Worm (Caenorhabditis elegans) whole organism, L2 larva: ENCODE measurements around the gene F25G6.8.

Experiments used
- R02D3.7 ChIP-seq: fragments of 150-350 bp; optimal IDR thresholded peaks from 2 replicates; lab custom pipeline; 2014; ENCODE audit warnings: missing biosample characterization, missing genetic modification characterization
- aly-2 ChIP-seq: fragments of 150-350 bp; optimal IDR thresholded peaks from 2 replicates; lab custom pipeline; 2014; ENCODE audit warnings: missing biosample characterization, missing genetic modification characterization
- blmp-1 ChIP-seq: sonication (generic microtip); optimal IDR thresholded peaks from 2 replicates; lab custom pipeline; 2017; ENCODE audit warnings: missing genetic modification characterization, mild to moderate bottlenecking, missing compliant biosample characterization, antibody characterized with exemption, moderate library complexity; ENCODE audit not compliant: insufficient read depth
- elt-3 ChIP-seq: sonication (generic microtip); optimal IDR thresholded peaks from 2 replicates; lab custom pipeline; 2017; ENCODE audit warnings: missing biosample characterization, missing genetic modification characterization
- ztf-11 ChIP-seq: sonication (generic microtip); optimal IDR thresholded peaks from 2 replicates; lab custom pipeline; 2017; ENCODE audit warnings: missing biosample characterization, missing genetic modification characterization

- TF ChIP-seq R02D3.7 (no peak), aly-2 (no peak), blmp-1 (tag; lab: Kevin White, UChicago) (peak; percentile 98), ztf-11 (tag; lab: Kevin White, UChicago) (no peak), elt-3 (tag; lab: Kevin White, UChicago) (no peak)
Measured at ce11 chrV:8610633-8611404, 45.8 kb upstream of the F25G6.8 start, which contains the start of gene fip-4.
